Worm (Caenorhabditis elegans) whole organism, mixed stage, embryonic: Measurements from ENCODE around the gene rab-14.

ENCODE experiments used
- bed-3 ChIP-seq: fragments of 200-800 bp; sonication (Bioruptor generic); optimal IDR thresholded peaks from 3 replicates; lab custom pipeline; 2018; ENCODE audit warnings: mild to moderate bottlenecking, missing genetic modification characterization, moderate library complexity, missing compliant biosample characterization
- ceh-39 ChIP-seq: fragments of 150-350 bp; optimal IDR thresholded peaks from 2 replicates; lab custom pipeline; 2014; ENCODE audit warnings: missing biosample characterization, missing genetic modification characterization
- ceh-43 ChIP-seq: fragments of 200-800 bp; sonication (Bioruptor generic); optimal IDR thresholded peaks from 2 replicates; lab custom pipeline; 2018; ENCODE audit warnings: mild to moderate bottlenecking, missing genetic modification characterization, moderate library complexity, missing compliant biosample characterization
- ceh-83 ChIP-seq: fragments of 200-800 bp; sonication (Bioruptor generic); optimal IDR thresholded peaks from 2 replicates; lab custom pipeline; 2018; ENCODE audit warnings: mild to moderate bottlenecking, missing genetic modification characterization, missing compliant biosample characterization
- ces-1 ChIP-seq: fragments of 150-350 bp; optimal IDR thresholded peaks from 2 replicates; lab custom pipeline; 2014; ENCODE audit warnings: missing biosample characterization, missing genetic modification reagents, missing genetic modification characterization
- cnd-1 ChIP-seq: fragments of 200-800 bp; sonication (Bioruptor generic); optimal IDR thresholded peaks from 2 replicates; lab custom pipeline; 2018; ENCODE audit warnings: mild to moderate bottlenecking, missing genetic modification characterization, missing compliant biosample characterization
- drap-1 ChIP-seq: fragments of 200-800 bp; sonication (Bioruptor generic); optimal IDR thresholded peaks from 3 replicates; lab custom pipeline; 2018; ENCODE audit warnings: mild to moderate bottlenecking, missing genetic modification characterization, missing compliant biosample characterization
- elt-1 ChIP-seq: sonication (generic microtip); optimal IDR thresholded peaks from 2 replicates; lab custom pipeline; 2017; ENCODE audit warnings: missing genetic modification characterization, mild to moderate bottlenecking, missing compliant biosample characterization, antibody characterized with exemption, moderate library complexity, borderline replicate concordance; ENCODE audit not compliant: insufficient read depth
- ham-2 ChIP-seq: fragments of 200-800 bp; sonication (Bioruptor generic); optimal IDR thresholded peaks from 2 replicates; lab custom pipeline; 2018; ENCODE audit warnings: mild to moderate bottlenecking, missing genetic modification characterization, missing compliant biosample characterization
- hlh-1 ChIP-seq: fragments of 150-350 bp; optimal IDR thresholded peaks from 2 replicates; lab custom pipeline; 2014; ENCODE audit warnings: missing biosample characterization, missing genetic modification reagents, missing genetic modification characterization
- lin-13 ChIP-seq: fragments of 150-350 bp; optimal IDR thresholded peaks from 2 replicates; lab custom pipeline; 2014; ENCODE audit warnings: missing biosample characterization, missing genetic modification characterization
- lin-32 ChIP-seq: fragments of 200-800 bp; sonication (Bioruptor generic); optimal IDR thresholded peaks from 2 replicates; lab custom pipeline; 2018; ENCODE audit warnings: mild to moderate bottlenecking, missing genetic modification characterization, missing compliant biosample characterization
- lsy-2 ChIP-seq: fragments of 150-350 bp; optimal IDR thresholded peaks from 2 replicates; lab custom pipeline; 2014; ENCODE audit warnings: missing biosample characterization, missing genetic modification characterization
- mab-5 ChIP-seq: fragments of 150-350 bp; optimal IDR thresholded peaks from 2 replicates; lab custom pipeline; 2014; ENCODE audit warnings: missing biosample characterization, missing genetic modification characterization
- mep-1 ChIP-seq: fragments of 150-350 bp; optimal IDR thresholded peaks from 2 replicates; lab custom pipeline; 2017; ENCODE audit warnings: missing biosample characterization, missing genetic modification reagents, missing genetic modification characterization, inconsistent platforms
- nhr-12 ChIP-seq: fragments of 150-350 bp; optimal IDR thresholded peaks from 2 replicates; lab custom pipeline; 2014; ENCODE audit warnings: missing biosample characterization, missing genetic modification characterization
- nhr-2 ChIP-seq: fragments of 150-350 bp; optimal IDR thresholded peaks from 2 replicates; lab custom pipeline; 2014; ENCODE audit warnings: missing biosample characterization, missing genetic modification characterization
- nhr-237 ChIP-seq: fragments of 150-350 bp; optimal IDR thresholded peaks from 2 replicates; lab custom pipeline; 2014; ENCODE audit warnings: missing biosample characterization, missing genetic modification characterization
- nhr-28 ChIP-seq: fragments of 150-350 bp; optimal IDR thresholded peaks from 2 replicates; lab custom pipeline; 2014; ENCODE audit warnings: missing biosample characterization, missing genetic modification characterization
- nhr-76 ChIP-seq: sonication (generic microtip); optimal IDR thresholded peaks from 2 replicates; lab custom pipeline; 2017; ENCODE audit warnings: missing biosample characterization, missing genetic modification characterization
- pha-4 ChIP-seq: fragments of 150-350 bp; optimal IDR thresholded peaks from 2 replicates; lab custom pipeline; 2018; ENCODE audit warnings: missing biosample characterization, missing genetic modification reagents, missing genetic modification characterization
- sem-2 ChIP-seq: fragments of 200-800 bp; sonication (Bioruptor generic); optimal IDR thresholded peaks from 2 replicates; lab custom pipeline; 2018; ENCODE audit warnings: mild to moderate bottlenecking, missing genetic modification characterization, missing compliant biosample characterization
- sptf-1 ChIP-seq: sonication (generic microtip); optimal IDR thresholded peaks from 2 replicates; lab custom pipeline; 2017; ENCODE audit warnings: mild to moderate bottlenecking, missing genetic modification characterization, moderate library complexity, missing compliant biosample characterization
- tbx-8 ChIP-seq: fragments of 200-800 bp; sonication (Bioruptor generic); optimal IDR thresholded peaks from 2 replicates; lab custom pipeline; 2018; ENCODE audit warnings: mild to moderate bottlenecking, missing genetic modification characterization, moderate library complexity, missing compliant biosample characterization
- unc-120 ChIP-seq: sonication (generic microtip); optimal IDR thresholded peaks from 2 replicates; lab custom pipeline; 2017; ENCODE audit warnings: missing genetic modification characterization, missing compliant biosample characterization; ENCODE audit not compliant: poor library complexity, severe bottlenecking
- unc-39 ChIP-seq: fragments of 150-350 bp; optimal IDR thresholded peaks from 2 replicates; lab custom pipeline; 2014; ENCODE audit warnings: missing biosample characterization, missing genetic modification characterization
- unc-62 ChIP-seq: fragments of 150-350 bp; optimal IDR thresholded peaks from 2 replicates; lab custom pipeline; 2014; ENCODE audit warnings: missing biosample characterization, missing genetic modification reagents, missing genetic modification characterization
- zip-8 ChIP-seq: fragments of 150-350 bp; optimal IDR thresholded peaks from 2 replicates; lab custom pipeline; 2014; ENCODE audit warnings: missing biosample characterization, missing genetic modification characterization
- ztf-11 ChIP-seq: fragments of 150-350 bp; optimal IDR thresholded peaks from 2 replicates; lab custom pipeline; 2014; ENCODE audit warnings: missing biosample characterization, missing genetic modification characterization

The rab-14 gene

DNA sequence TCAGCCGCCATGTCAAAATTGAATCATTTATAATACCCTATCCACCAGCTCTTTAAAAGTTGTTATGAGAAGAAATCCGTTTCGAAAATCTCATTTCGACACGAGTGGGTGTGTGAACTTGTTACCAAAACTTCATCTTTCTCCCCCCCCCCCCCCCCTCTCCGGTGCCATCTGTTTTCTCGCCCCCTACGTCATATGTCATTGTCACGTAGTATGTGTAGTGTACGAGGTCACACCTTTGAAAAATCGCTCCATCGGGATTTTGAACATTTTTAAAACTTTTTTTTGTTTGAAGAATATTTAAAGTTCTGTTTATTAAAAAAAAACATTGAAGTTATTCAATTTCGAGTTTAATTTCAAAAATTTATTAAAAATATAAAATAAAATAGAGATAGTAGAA is 21.4 kb upstream of the rab-14 start:
- TF ChIP-seq nhr-12 (no peak), bed-3 (no peak), ces-1 (peak; percentile 62), mep-1 (tag; lab: Kevin White, UChicago) (no peak)

DNA sequence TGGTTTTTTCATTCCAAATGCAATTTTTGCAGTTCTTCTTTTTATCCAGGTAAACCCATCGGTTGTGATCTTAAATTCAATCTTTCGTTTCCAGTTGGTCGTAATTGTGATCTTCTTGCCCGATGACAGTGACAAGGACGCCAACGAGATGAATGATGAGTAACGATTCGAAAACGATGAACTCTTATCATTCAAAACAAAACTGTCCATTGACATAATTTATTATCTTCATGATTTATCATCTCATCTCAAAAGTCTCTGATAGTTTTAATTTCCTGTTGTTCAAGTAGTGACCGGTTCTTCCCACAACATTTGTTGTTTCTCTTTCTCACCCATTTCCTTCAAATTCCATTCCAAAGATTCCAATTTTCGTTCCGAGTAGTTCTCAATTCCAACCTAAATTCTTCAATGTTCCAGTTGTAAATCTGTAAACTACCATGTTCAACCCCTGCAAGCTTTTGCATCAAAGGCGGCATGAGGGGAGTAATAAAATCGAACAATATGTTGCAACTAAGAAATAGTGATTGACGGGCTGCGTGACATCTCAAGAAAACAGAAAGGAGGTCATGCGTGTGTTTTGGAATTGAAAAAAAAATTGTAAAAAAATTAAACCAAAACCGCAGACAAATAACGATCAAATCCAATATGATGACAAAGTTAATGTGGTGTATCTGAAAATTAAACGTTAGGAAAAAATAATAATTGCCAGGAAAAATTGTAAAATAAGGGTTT is 19.9 kb upstream of the rab-14 start:
- peak; percentile 28 for TF ChIP-seq unc-62 (GFP tag; lab: Kevin White, UChicago)
- TF ChIP-seq zip-8 (tag; lab: Kevin White, UChicago): no peak
- TF ChIP-seq, all 35 proteins: peak for 1

DNA sequence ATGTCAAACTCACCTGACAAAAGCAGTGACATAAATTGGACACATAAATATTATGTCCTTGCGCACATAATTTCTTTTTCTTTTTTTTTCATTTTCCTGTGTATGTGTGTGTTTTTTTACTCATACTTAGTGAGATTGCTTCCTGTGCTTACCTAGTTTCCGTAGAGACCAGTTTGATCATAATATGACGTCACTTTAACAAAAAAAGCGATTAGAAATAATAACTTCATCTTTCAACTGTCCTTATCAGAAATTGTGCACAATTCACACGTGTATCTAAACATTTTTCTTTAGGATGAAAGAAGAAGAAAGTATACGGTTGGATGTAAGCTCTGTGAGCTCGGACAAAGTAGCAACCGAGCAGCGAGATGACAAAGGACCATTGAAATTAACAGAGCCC is 15.6 kb upstream of the rab-14 start:
- TF ChIP-seq sptf-1 (tag; lab: Kevin White, UChicago) (no peak), tbx-8 (no peak), bed-3 (no peak), ham-2 (GFP tag; lab: Kevin White, UChicago) (no peak), zip-8 (tag; lab: Kevin White, UChicago) (peak; percentile 19), nhr-76 (no peak), nhr-28 (tag; lab: Kevin White, UChicago) (no peak)

DNA sequence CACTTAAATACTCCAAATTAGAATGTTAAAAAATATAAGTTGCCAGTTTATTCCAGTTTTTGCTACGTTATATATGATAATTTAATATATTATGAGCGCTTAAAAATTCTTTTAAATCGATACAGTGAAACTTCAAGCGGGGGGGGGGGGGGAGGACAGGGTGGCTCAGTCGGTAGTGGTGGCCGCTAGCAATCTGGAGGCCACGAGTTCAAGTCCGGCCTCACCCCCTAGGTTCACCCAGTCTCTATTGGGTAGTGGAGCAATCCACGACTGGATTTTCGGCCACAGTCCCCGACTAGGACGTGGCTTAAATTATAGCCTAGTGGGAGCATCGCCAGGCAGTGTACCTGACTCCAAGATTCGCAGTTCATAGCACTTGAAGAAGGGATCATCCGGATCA is 14.6 kb upstream of the rab-14 start:
- no peak for TF ChIP-seq unc-120 (tag; lab: Kevin White, UChicago)
- TF ChIP-seq mab-5 (tag; lab: Kevin White, UChicago): no peak
- no peak for TF ChIP-seq mep-1 (tag; lab: Kevin White, UChicago)
- no peak for TF ChIP-seq ceh-43 (GFP tag; lab: Kevin White, UChicago)
- no peak for TF ChIP-seq ztf-11

DNA sequence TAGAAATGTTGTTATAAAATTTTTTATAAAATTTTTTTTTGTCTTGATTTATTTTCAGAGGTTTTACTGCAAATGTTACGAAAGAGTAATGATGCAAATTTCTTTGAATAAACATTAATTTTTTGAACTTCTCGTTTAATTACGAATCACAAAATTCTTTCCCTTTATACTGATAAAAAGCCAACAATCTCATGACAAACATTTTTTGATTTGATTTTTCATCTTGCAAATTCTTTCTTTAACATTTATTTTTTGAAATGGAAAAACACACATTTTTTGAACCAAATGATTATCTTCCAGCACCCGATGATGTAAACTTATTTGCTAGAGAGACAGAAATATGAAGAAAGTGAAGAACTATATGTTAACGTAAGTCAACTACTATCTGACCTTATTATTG is 13.8 kb upstream of the rab-14 start, which contains the start of gene K09E9.1:
K09E9.1 (plus strand) TSS at position 301 of the 400 bp plus-strand sequence.
- TF ChIP-seq ces-1 (no peak), nhr-28 (tag; lab: Kevin White, UChicago) (no peak), lin-13 (no peak), ceh-43 (GFP tag; lab: Kevin White, UChicago) (no peak), ceh-83 (GFP tag; lab: Kevin White, UChicago) (no peak), tbx-8 (no peak), sptf-1 (tag; lab: Kevin White, UChicago) (no peak), bed-3 (no peak), unc-39 (tag; lab: Kevin White, UChicago) (no peak)

DNA sequence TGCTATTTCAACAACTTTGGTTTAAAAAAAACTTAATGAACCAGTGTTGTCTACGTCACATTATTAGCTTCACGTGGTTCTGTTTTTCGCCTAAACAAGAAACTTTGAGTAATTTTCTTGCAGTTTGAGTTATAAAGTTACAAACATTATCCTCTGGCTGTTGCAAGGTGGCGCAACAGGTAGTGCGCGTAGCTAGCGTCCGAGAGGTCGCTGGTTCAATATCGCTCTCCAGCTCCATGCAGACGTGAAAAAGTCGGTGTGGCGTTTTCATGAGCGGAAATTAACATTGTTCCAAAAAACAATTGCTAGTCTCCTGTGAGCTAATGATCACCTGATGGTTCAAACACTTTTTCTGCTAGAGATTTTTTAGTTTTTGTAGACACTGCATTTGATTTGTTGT is 12.8 kb upstream of the rab-14 start:
- TF ChIP-seq nhr-237 (no peak), nhr-2 (no peak), cnd-1 (tag; lab: Kevin White, UChicago) (no peak), ceh-39 (no peak), pha-4 (no peak), tbx-8 (no peak), elt-1 (no peak), ceh-83 (GFP tag; lab: Kevin White, UChicago) (no peak), lin-32 (GFP tag; lab: Kevin White, UChicago) (no peak), lsy-2 (no peak), sem-2 (no peak), mep-1 (tag; lab: Kevin White, UChicago) (no peak), ceh-43 (GFP tag; lab: Kevin White, UChicago) (no peak), ztf-11 (no peak), sptf-1 (tag; lab: Kevin White, UChicago) (no peak), unc-62 (GFP tag; lab: Kevin White, UChicago) (no peak), hlh-1 (tag; lab: Kevin White, UChicago) (no peak), drap-1 (GFP tag; lab: Kevin White, UChicago) (no peak)
